Worm (Caenorhabditis elegans): Measurements from ENCODE around the gene thn-6.
"Not testable (repeated sequence)": the region's sequence is repeated elsewhere in the genome, so short reads cannot be mapped to it uniquely, and the experiment has no call there.

DNA sequence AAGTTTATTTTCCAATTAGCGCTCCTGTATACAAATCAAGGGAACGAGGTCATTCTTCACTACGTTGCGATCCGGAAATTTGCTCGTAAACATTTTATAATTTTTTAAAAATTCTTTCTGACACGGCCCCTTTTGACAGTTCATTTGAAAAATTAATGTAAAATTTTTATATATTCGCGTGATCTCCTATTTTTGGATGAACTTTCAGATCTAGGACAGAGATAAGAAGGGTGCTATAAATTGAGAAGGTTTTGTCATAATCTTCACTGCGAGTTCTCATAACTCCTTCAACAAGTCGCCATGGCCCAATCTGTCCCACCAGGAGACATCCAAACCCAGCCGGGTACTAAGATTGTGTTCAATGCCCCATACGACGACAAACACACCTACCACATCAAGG is 31.6 kb downstream of the thn-6 start, which contains the start of gene msp-19:
- TF ChIP-seq mdl-1 (tag; optimal IDR thresholded peaks at IDR 0.05); aly-2 (tag; optimal IDR thresholded peaks at IDR 0.05); nhr-76 (tag; optimal IDR thresholded peaks at IDR 0.05); tlp-1 (tag; optimal IDR thresholded peaks at IDR 0.05); C16A3.4 (tag; optimal IDR thresholded peaks at IDR 0.05); pqm-1 (tag; optimal IDR thresholded peaks at IDR 0.05); nhr-237 (tag; optimal IDR thresholded peaks at IDR 0.05); unc-86 (tag; optimal IDR thresholded peaks at IDR 0.05); unc-62 (GFP tag; optimal IDR thresholded peaks at IDR 0.05); ceh-8 (GFP tag; optimal IDR thresholded peaks at IDR 0.05); lir-3 (tag; optimal IDR thresholded peaks at IDR 0.05; ENCODE audit: poor library complexity): not testable (repeated sequence)

All from whole organism, L1 larva.